Fruit fly (Drosophila melanogaster) whole organism: ENCODE measurements around the gene xmas.

Experiments
- Dll ChIP-seq: fragments of >200 bp; optimal IDR thresholded peaks from 2 replicates; lab custom pipeline; 2017
- EcR ChIP-seq, 2 experiments: fragments of >200 bp; optimal IDR thresholded peaks; 2 replicates each; lab custom pipeline; 2017; ENCODE audit warnings: missing biosample characterization in 2 of 2, missing genetic modification characterization in 2 of 2, missing genetic modification reagents in 2 of 2
- pan ChIP-seq: fragments of >200 bp; optimal IDR thresholded peaks from 2 replicates; lab custom pipeline; 2017
- usp ChIP-seq: fragments of >200 bp; optimal IDR thresholded peaks from 2 replicates; lab custom pipeline; 2017; ENCODE audit warnings: missing biosample characterization, missing genetic modification characterization, mixed read lengths

- no peak for TF ChIP-seq Dll (lab: Kevin White, UChicago)
- no peak for TF ChIP-seq pan
- TF ChIP-seq EcR (GFP tag; optimal IDR thresholded peaks at IDR 0.05; lab: Kevin White, UChicago): no peak
- no peak for TF ChIP-seq usp (GFP tag; lab: Kevin White, UChicago)
Measured at dm6 chrX:17148951-17149449, 10.1 kb downstream of the xmas start, which contains the start of gene Chchd2.
